Fruit fly (Drosophila melanogaster): ENCODE measurements around the gene RhoGAP71E.

DNA sequence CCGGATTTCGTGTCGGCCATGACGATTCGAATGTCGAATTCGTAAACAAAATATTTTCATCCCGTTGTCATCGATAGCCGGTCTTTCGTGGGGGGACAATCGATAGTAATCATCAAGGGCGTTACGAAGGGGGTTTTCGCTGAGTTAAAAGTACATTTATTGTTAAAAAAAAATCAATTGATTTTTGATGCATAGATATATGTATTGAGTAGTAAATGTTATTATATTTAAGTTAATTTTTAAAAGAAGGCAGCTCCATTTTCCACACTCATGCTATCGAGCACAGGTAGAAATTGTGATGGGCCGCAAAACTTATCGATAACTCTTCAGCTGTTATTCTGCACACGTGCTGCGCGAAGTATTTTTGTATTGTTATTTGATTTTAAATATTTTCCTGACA lies 8.2 kb upstream of the RhoGAP71E start, which contains the start of the genes mrn and CG12301:
- TF ChIP-seq NFAT (GFP tag; IDR thresholded peaks at IDR 0.05) (peak; percentile 88), kay (GFP tag; optimal IDR thresholded peaks at IDR 0.05) (peak; percentile 76), maf-S (GFP tag; optimal IDR thresholded peaks at IDR 0.05) (no peak), sr (GFP tag; IDR thresholded peaks at IDR 0.05) (no peak), CG30431 (GFP tag; optimal IDR thresholded peaks at IDR 0.05) (peak; percentile 9), Atf6 (GFP tag; IDR thresholded peaks at IDR 0.05) (peak; percentile 81), bowl (GFP tag; IDR thresholded peaks at IDR 0.05) (no peak), zf30C (GFP tag; optimal IDR thresholded peaks at IDR 0.05) (no peak), Dfd (GFP tag; optimal IDR thresholded peaks at IDR 0.05) (no peak)

All from whole organism, embryonic.